Fruit fly (Drosophila melanogaster) whole organism, embryonic: ENCODE measurements around the gene CG34347.

Experiments used
- Aef1 ChIP-seq: fragments of 200-800 bp; sonication (Bioruptor generic); IDR thresholded peaks from 3 replicates; pipeline ENCODE4 v1.3.6; 2022; ENCODE audit warnings: missing biosample characterization, missing genetic modification characterization
- CG11085 ChIP-seq: fragments of 200-800 bp; sonication (Bioruptor generic); IDR thresholded peaks from 2 replicates; pipeline ENCODE4 v1.3.6; 2022; ENCODE audit warnings: missing biosample characterization, missing genetic modification characterization
- CG1233 ChIP-seq: fragments of 200-800 bp; sonication (Bioruptor generic); optimal IDR thresholded peaks from 4 replicates; lab custom pipeline; 2018; ENCODE audit warnings: missing biosample characterization, mild to moderate bottlenecking, missing genetic modification characterization
- CG12744 ChIP-seq: fragments of 200-800 bp; sonication (Bioruptor generic); optimal IDR thresholded peaks from 2 replicates; lab custom pipeline; 2016; ENCODE audit warnings: missing biosample characterization, missing genetic modification characterization
- CG16815 ChIP-seq: fragments of 200-800 bp; sonication (Bioruptor generic); optimal IDR thresholded peaks from 3 replicates; lab custom pipeline; 2017; ENCODE audit warnings: missing biosample characterization, mild to moderate bottlenecking, missing genetic modification characterization
- CG16863 ChIP-seq: fragments of 200-800 bp; sonication (Bioruptor generic); optimal IDR thresholded peaks from 3 replicates; lab custom pipeline; 2016; ENCODE audit warnings: missing biosample characterization, missing genetic modification characterization
- CG18011 ChIP-seq: fragments of 200-800 bp; sonication (Bioruptor generic); optimal IDR thresholded peaks from 2 replicates; lab custom pipeline; 2017; ENCODE audit warnings: missing biosample characterization, missing genetic modification characterization, mild to moderate bottlenecking, moderate library complexity, missing genotype
- CG2116 ChIP-seq: fragments of 200-800 bp; sonication (Bioruptor generic); optimal IDR thresholded peaks from 3 replicates; lab custom pipeline; 2018; ENCODE audit warnings: missing biosample characterization, mild to moderate bottlenecking, missing genetic modification characterization
- CG3995 ChIP-seq: fragments of 200-800 bp; sonication (Bioruptor generic); optimal IDR thresholded peaks from 3 replicates; lab custom pipeline; 2016; ENCODE audit warnings: missing biosample characterization, missing genetic modification characterization
- CG42726 ChIP-seq: fragments of 200-800 bp; sonication (Bioruptor generic); IDR thresholded peaks from 2 replicates; pipeline ENCODE4 v1.3.6; 2022; ENCODE audit warnings: missing biosample characterization, missing genetic modification characterization; ENCODE audit not compliant: partially characterized antibody
- CG6791 ChIP-seq: fragments of 200-800 bp; sonication (Bioruptor generic); IDR thresholded peaks from 3 replicates; pipeline ENCODE4 v1.3.6; 2022; ENCODE audit warnings: missing biosample characterization, missing genetic modification characterization; ENCODE audit not compliant: partially characterized antibody
- CG7556 ChIP-seq: fragments of 200-800 bp; sonication (Bioruptor generic); optimal IDR thresholded peaks from 2 replicates; lab custom pipeline; 2017; ENCODE audit warnings: missing biosample characterization, mild to moderate bottlenecking, missing genetic modification characterization
- CG8478 ChIP-seq: fragments of >200 bp; optimal IDR thresholded peaks from 2 replicates; lab custom pipeline; 2018
- Chrac-16 ChIP-seq: fragments of 200-800 bp; sonication (Bioruptor generic); optimal IDR thresholded peaks from 3 replicates; lab custom pipeline; 2016; ENCODE audit warnings: missing biosample characterization, missing genetic modification characterization
- D19B ChIP-seq: fragments of 200-800 bp; sonication (Bioruptor generic); optimal IDR thresholded peaks from 2 replicates; lab custom pipeline; 2017; ENCODE audit warnings: missing biosample characterization, mild to moderate bottlenecking, missing genetic modification characterization
- Ets97D ChIP-seq: fragments of 200-800 bp; sonication (Bioruptor generic); optimal IDR thresholded peaks from 3 replicates; lab custom pipeline; 2016; ENCODE audit warnings: missing biosample characterization, missing genetic modification characterization
- Fer2 ChIP-seq: fragments of 200-800 bp; sonication (Bioruptor generic); optimal IDR thresholded peaks from 2 replicates; lab custom pipeline; 2018; ENCODE audit warnings: missing biosample characterization, mild to moderate bottlenecking, missing genetic modification characterization, moderate library complexity
- GATAe ChIP-seq: fragments of 200-800 bp; sonication (Bioruptor generic); conservative IDR thresholded peaks from 2 replicates; pipeline ENCODE4 v1.3.6; 2022; ENCODE audit warnings: missing biosample characterization, missing genetic modification characterization
- Gsc ChIP-seq: fragments of 200-800 bp; sonication (Bioruptor generic); IDR thresholded peaks from 2 replicates; pipeline ENCODE4 v1.3.6; 2022; ENCODE audit warnings: missing biosample characterization, missing genetic modification characterization
- Hand ChIP-seq: fragments of 200-800 bp; sonication (Bioruptor generic); optimal IDR thresholded peaks from 2 replicates; lab custom pipeline; 2017; ENCODE audit warnings: mild to moderate bottlenecking, missing biosample characterization, missing genetic modification reagents, missing genetic modification characterization
- Kr ChIP-seq: fragments of 200-800 bp; sonication (Bioruptor generic); optimal IDR thresholded peaks from 2 replicates; lab custom pipeline; 2017; ENCODE audit warnings: missing biosample characterization, mild to moderate bottlenecking, missing genetic modification characterization
- MESR4 ChIP-seq: fragments of 200-800 bp; sonication (Bioruptor generic); optimal IDR thresholded peaks from 2 replicates; lab custom pipeline; 2018; ENCODE audit warnings: missing biosample characterization, mild to moderate bottlenecking, missing genetic modification characterization, moderate library complexity
- Med ChIP-seq: fragments of 200-800 bp; sonication (Bioruptor generic); peaks from one replicate; lab custom pipeline; 2016; ENCODE audit warnings: missing biosample characterization, missing genetic modification characterization, mild to moderate bottlenecking, inconsistent platforms, moderate library complexity
- Opbp ChIP-seq: fragments of 200-800 bp; sonication (Bioruptor generic); IDR thresholded peaks from 3 replicates; pipeline ENCODE4 v1.3.6; 2022; ENCODE audit warnings: missing biosample characterization, missing genetic modification characterization; ENCODE audit not compliant: partially characterized antibody
- Sry-β ChIP-seq: fragments of 200-800 bp; sonication (Bioruptor generic); optimal IDR thresholded peaks from 2 replicates; lab custom pipeline; 2018; ENCODE audit warnings: missing biosample characterization, mild to moderate bottlenecking, missing genetic modification characterization, moderate library complexity
- Usf ChIP-seq: fragments of 200-800 bp; sonication (Bioruptor generic); optimal IDR thresholded peaks from 2 replicates; lab custom pipeline; 2017; ENCODE audit warnings: missing genotype, missing biosample characterization, missing genetic modification characterization
- abd-A ChIP-seq: fragments of 200-800 bp; sonication (Bioruptor generic); optimal IDR thresholded peaks from 3 replicates; lab custom pipeline; 2019; ENCODE audit warnings: missing biosample characterization, mild to moderate bottlenecking, missing genetic modification characterization, moderate library complexity
- btn ChIP-seq: fragments of 200-800 bp; sonication (Bioruptor generic); optimal IDR thresholded peaks from 2 replicates; lab custom pipeline; 2016; ENCODE audit warnings: missing biosample characterization, missing genetic modification characterization
- chm ChIP-seq: fragments of 200-800 bp; sonication (Bioruptor generic); IDR thresholded peaks from 2 replicates; pipeline ENCODE4 v1.3.6; 2022; ENCODE audit warnings: missing biosample characterization, missing genetic modification characterization
- chn ChIP-seq: fragments of 200-800 bp; sonication (Bioruptor generic); optimal IDR thresholded peaks from 2 replicates; lab custom pipeline; 2016; ENCODE audit warnings: missing biosample characterization, missing genetic modification characterization
- crc ChIP-seq: fragments of 200-800 bp; sonication (Bioruptor generic); optimal IDR thresholded peaks from 2 replicates; lab custom pipeline; 2016; ENCODE audit warnings: missing biosample characterization, missing genetic modification characterization
- cwo ChIP-seq: fragments of 200-800 bp; sonication (Bioruptor generic); optimal IDR thresholded peaks from 3 replicates; lab custom pipeline; 2017; ENCODE audit warnings: missing biosample characterization, missing genetic modification characterization, mild to moderate bottlenecking, moderate library complexity, missing genetic modification reagents
- dati ChIP-seq: fragments of 200-800 bp; sonication (Bioruptor generic); IDR thresholded peaks from 2 replicates; pipeline ENCODE4 v1.3.6; 2022; ENCODE audit warnings: missing biosample characterization, missing genetic modification characterization
- en ChIP-seq: fragments of 200-800 bp; sonication (Bioruptor generic); optimal IDR thresholded peaks from 2 replicates; lab custom pipeline; 2016; ENCODE audit warnings: missing biosample characterization, missing genetic modification characterization
- exex ChIP-seq: fragments of 200-800 bp; sonication (Bioruptor generic); optimal IDR thresholded peaks from 4 replicates; lab custom pipeline; 2018; ENCODE audit warnings: missing biosample characterization, mild to moderate bottlenecking, missing genetic modification characterization, moderate library complexity
- fd102C ChIP-seq: fragments of 200-800 bp; sonication (Bioruptor generic); optimal IDR thresholded peaks from 2 replicates; lab custom pipeline; 2018; ENCODE audit warnings: missing biosample characterization, mild to moderate bottlenecking, missing genetic modification characterization, moderate library complexity
- gce ChIP-seq: fragments of 200-800 bp; sonication (Bioruptor generic); IDR thresholded peaks from 3 replicates; pipeline ENCODE4 v1.3.6; 2022; ENCODE audit warnings: missing biosample characterization, missing genetic modification characterization
- gsb ChIP-seq: fragments of 200-800 bp; sonication (Bioruptor generic); IDR thresholded peaks from 2 replicates; pipeline ENCODE4 v1.3.6; 2022; ENCODE audit warnings: missing biosample characterization, missing genetic modification characterization
- hkb ChIP-seq, 2 experiments: fragments of 200-800 bp in 1 of 2; fragments of >200 bp in 1 of 2; sonication (Bioruptor generic) in 1 of 2; IDR thresholded peaks in 1 of 2; optimal IDR thresholded peaks in 1 of 2; 2 replicates each; pipeline versions ENCODE4 v1.3.6 to Lab custom; 2017 to 2022; ENCODE audit warnings: missing biosample characterization in 1 of 2, missing genetic modification characterization in 1 of 2
- insv ChIP-seq, 2 experiments: fragments of 200-800 bp; sonication (Bioruptor generic); optimal IDR thresholded peaks; 3 replicates each; lab custom pipeline; 2016 to 2018; ENCODE audit warnings: missing biosample characterization in 2 of 2, missing genetic modification characterization in 2 of 2
- oc ChIP-seq: fragments of 200-800 bp; sonication (Bioruptor generic); optimal IDR thresholded peaks from 2 replicates; lab custom pipeline; 2018; ENCODE audit warnings: missing biosample characterization, mild to moderate bottlenecking, missing genetic modification characterization, moderate library complexity
- onecut ChIP-seq: fragments of 200-800 bp; sonication (Bioruptor generic); IDR thresholded peaks from 2 replicates; pipeline ENCODE4 v1.3.6; 2022; ENCODE audit warnings: missing biosample characterization, missing genetic modification characterization
- psq ChIP-seq: fragments of 200-800 bp; sonication (Bioruptor generic); optimal IDR thresholded peaks from 2 replicates; lab custom pipeline; 2017; ENCODE audit warnings: missing biosample characterization, missing genetic modification characterization
- schlank ChIP-seq: fragments of 200-800 bp; sonication (Bioruptor generic); optimal IDR thresholded peaks from 2 replicates; lab custom pipeline; 2018; ENCODE audit warnings: missing biosample characterization, mild to moderate bottlenecking, missing genetic modification characterization
- scrt ChIP-seq: fragments of 200-800 bp; sonication (Bioruptor generic); optimal IDR thresholded peaks from 2 replicates; lab custom pipeline; 2018; ENCODE audit warnings: missing biosample characterization, mild to moderate bottlenecking, missing genetic modification characterization, moderate library complexity
- slbo ChIP-seq: fragments of 200-800 bp; sonication (Bioruptor generic); IDR thresholded peaks from 2 replicates; pipeline ENCODE4 v1.3.6; 2022; ENCODE audit warnings: missing biosample characterization, missing genetic modification characterization
- trem ChIP-seq: fragments of 200-800 bp; optimal IDR thresholded peaks from 3 replicates; lab custom pipeline; 2019; ENCODE audit warnings: missing biosample characterization, mild to moderate bottlenecking, missing genetic modification characterization, moderate library complexity
- vvl ChIP-seq: fragments of 200-800 bp; sonication (Bioruptor generic); IDR thresholded peaks from 2 replicates; pipeline ENCODE4 v1.3.6; 2022; ENCODE audit warnings: missing biosample characterization, missing genetic modification characterization
- zfh2 ChIP-seq: fragments of 200-800 bp; sonication (Bioruptor generic); optimal IDR thresholded peaks from 2 replicates; lab custom pipeline; 2016; ENCODE audit warnings: missing biosample characterization, missing genetic modification characterization

Gene CG34347

dm6 chr3R:31405277-31406207 is 94.6 kb downstream of the CG34347 start, which contains the start of gene PNPase (continued):
- TF ChIP-seq Usf (no peak), CG3995 (GFP tag; lab: Kevin White, UChicago) (peak; percentile 63), CG1233 (GFP tag; lab: Kevin White, UChicago) (no peak), cwo (GFP tag; lab: Kevin White, UChicago) (peak; percentile 22), Sry-β (no peak), CG7556 (GFP tag; lab: Kevin White, UChicago) (no peak), CG2116 (no peak), chm (GFP tag; lab: Robert Waterston, UW) (0 out of 2 replicates have a peak, but pooled peaks have one; percentile 46), scrt (GFP tag; lab: Kevin White, UChicago) (no peak), insv (GFP tag; optimal IDR thresholded peaks at IDR 0.05; lab: Kevin White, UChicago) (peak in 1 of 2 experiments; percentile 74), Hand (GFP tag; lab: Kevin White, UChicago) (peak; percentile 11), D19B (GFP tag; lab: Kevin White, UChicago) (no peak), CG11085 (GFP tag; lab: Robert Waterston, UW) (no peak), Chrac-16 (no peak), CG18011 (GFP tag; lab: Kevin White, UChicago) (no peak), CG16815 (GFP tag; lab: Kevin White, UChicago) (no peak), hkb (optimal IDR thresholded peaks at IDR 0.05; lab: Kevin White, UChicago) (peak; percentile 5), hkb (GFP tag; IDR thresholded peaks at IDR 0.05; lab: Robert Waterston, UW) (no peak), Fer2 (tag; lab: Kevin White, UChicago) (no peak), Med (GFP tag; lab: Kevin White, UChicago) (peak; percentile 88), Ets97D (GFP tag; lab: Kevin White, UChicago) (no peak), Gsc (GFP tag; lab: Robert Waterston, UW) (no peak), Aef1 (no peak), CG12744 (GFP tag; lab: Kevin White, UChicago) (no peak), zfh2 (GFP tag; lab: Kevin White, UChicago) (no peak), GATAe (GFP tag; lab: Robert Waterston, UW) (no peak), schlank (tag; lab: Kevin White, UChicago) (no peak), btn (GFP tag; lab: Kevin White, UChicago) (no peak), CG42726 (GFP tag; lab: Robert Waterston, UW) (no peak), exex (peak; percentile 16), CG8478 (lab: Kevin White, UChicago) (peak; percentile 80), dati (no peak), en (GFP tag; lab: Kevin White, UChicago) (no peak), onecut (no peak), gsb (GFP tag; lab: Robert Waterston, UW) (no peak), oc (no peak), abd-A (tag; lab: Kevin White, UChicago) (no peak), slbo (GFP tag; lab: Robert Waterston, UW) (no peak), MESR4 (GFP tag; lab: Kevin White, UChicago) (peak; percentile 62), psq (GFP tag; lab: Kevin White, UChicago) (no peak), vvl (GFP tag; lab: Robert Waterston, UW) (no peak), chn (GFP tag; lab: Kevin White, UChicago) (no peak), trem (tag; lab: Kevin White, UChicago) (no peak), CG16863 (GFP tag; lab: Kevin White, UChicago) (no peak), fd102C (GFP tag; lab: Kevin White, UChicago) (no peak), gce (GFP tag; lab: Robert Waterston, UW) (no peak), CG6791 (GFP tag; lab: Robert Waterston, UW) (no peak), Kr (GFP tag; lab: Kevin White, UChicago) (no peak), Opbp (GFP tag; lab: Robert Waterston, UW) (peak; percentile 49; the same call in 1 of the 3 replicates), crc (GFP tag; lab: Kevin White, UChicago) (no peak)
